Fruit fly (Drosophila melanogaster): ENCODE measurements around the gene Or30a.

dm6 chr2L:9125418-9125928, 13.9 kb downstream of the Or30a start, which contains the start of gene CG32982:
- TF ChIP-seq cnc (optimal IDR thresholded peaks at IDR 0.05) (no peak), CG11617 (GFP tag; optimal IDR thresholded peaks at IDR 0.05) (peak; percentile 81), Mnt (GFP tag; optimal IDR thresholded peaks at IDR 0.05) (peak; percentile 32), Crg-1 (GFP tag; optimal IDR thresholded peaks at IDR 0.05) (peak; percentile 54), CG14711 (tag; optimal IDR thresholded peaks at IDR 0.05) (peak; percentile 54), CG12768 (GFP tag; optimal IDR thresholded peaks at IDR 0.05) (peak; percentile 87)
